Fruit fly (Drosophila melanogaster): Measurements from ENCODE around the gene CG9377.
A peak's percentile ranks its signal among the peaks of the same experiment; 100 is the strongest.

Gene CG9377

dm6 chr2L:13373435-13374242 lies 12.3 kb upstream of the CG9377 start, which contains the start of the genes Bdp1 and CG6565 (continued):
- TF ChIP-seq H15 (GFP tag; IDR thresholded peaks at IDR 0.05) = peak; percentile 93
- TF ChIP-seq vfl (GFP tag; optimal IDR thresholded peaks at IDR 0.05) = peak; percentile 97
- peak; percentile 90 for TF ChIP-seq CG6654 (GFP tag; optimal IDR thresholded peaks at IDR 0.05)
- TF ChIP-seq corto (GFP tag; optimal IDR thresholded peaks at IDR 0.05) = peak; percentile 83
- peak; percentile 96 for TF ChIP-seq Dek (tag; optimal IDR thresholded peaks at IDR 0.05)
- peak; percentile 85 for TF ChIP-seq CG5180 (GFP tag; optimal IDR thresholded peaks at IDR 0.05)
- TF ChIP-seq tup (GFP tag; optimal IDR thresholded peaks at IDR 0.05) = peak; percentile 94
- peak; percentile 92 for TF ChIP-seq CG12299 (tag; optimal IDR thresholded peaks at IDR 0.05)
- TF ChIP-seq nerfin-1 (tag; optimal IDR thresholded peaks at IDR 0.05) = peak; percentile 92
- TF ChIP-seq ara (GFP tag; IDR thresholded peaks at IDR 0.05) = peak; percentile 92
- TF ChIP-seq Lim3 (GFP tag; IDR thresholded peaks at IDR 0.05) = peak; percentile 84
- TF ChIP-seq CG9727 (GFP tag; optimal IDR thresholded peaks at IDR 0.05) = peak; percentile 99
- peak; percentile 99 for TF ChIP-seq mam (GFP tag; optimal IDR thresholded peaks at IDR 0.05)
- peak; percentile 98 for TF ChIP-seq cato (GFP tag; optimal IDR thresholded peaks at IDR 0.05; ENCODE audit: borderline replicate concordance)
- TF ChIP-seq ac (GFP tag; optimal IDR thresholded peaks at IDR 0.05) = peak; percentile 84
- peak; percentile 88 for TF ChIP-seq CG32767 (GFP tag; IDR thresholded peaks at IDR 0.05)
- TF ChIP-seq en (GFP tag; optimal IDR thresholded peaks at IDR 0.05) = peak; percentile 94
- peak; percentile 98 for TF ChIP-seq Bteb2 (GFP tag; optimal IDR thresholded peaks at IDR 0.05)
- no peak for TF ChIP-seq h (optimal IDR thresholded peaks at IDR 0.05)
- TF ChIP-seq pita (GFP tag; optimal IDR thresholded peaks at IDR 0.05) = no peak
- TF ChIP-seq CG14667 (GFP tag; IDR thresholded peaks at IDR 0.05) = peak; percentile 91
- TF ChIP-seq CG5953 (GFP tag; IDR thresholded peaks at IDR 0.05) = peak; percentile 76; the same call in 1 of the 2 replicates
- peak; percentile 65; the same call in 1 of the 2 replicates for TF ChIP-seq CG16779 (GFP tag; IDR thresholded peaks at IDR 0.05)
- TF ChIP-seq CG11456 (GFP tag; IDR thresholded peaks at IDR 0.05) = peak; percentile 93
- peak; percentile 97 for TF ChIP-seq CG6272 (GFP tag; IDR thresholded peaks at IDR 0.05)
- TF ChIP-seq Atf3 (GFP tag; optimal IDR thresholded peaks at IDR 0.05) = peak; percentile 98
- TF ChIP-seq CG17568 (GFP tag; optimal IDR thresholded peaks at IDR 0.05) = no peak
- TF ChIP-seq NC2β (GFP tag; optimal IDR thresholded peaks at IDR 0.05) = peak; percentile 97
- TF ChIP-seq CG11560 (tag; IDR thresholded peaks at IDR 0.05) = peak; percentile 91
- peak; percentile 96 for TF ChIP-seq CG33557 (GFP tag; optimal IDR thresholded peaks at IDR 0.05)
- peak; percentile 93 for TF ChIP-seq emc (GFP tag; optimal IDR thresholded peaks at IDR 0.05)
- peak; percentile 78 for TF ChIP-seq sim (GFP tag; IDR thresholded peaks at IDR 0.05)
- no peak for TF ChIP-seq vnd (GFP tag; IDR thresholded peaks at IDR 0.05; ENCODE audit: partially characterized antibody)
- peak; percentile 96 for TF ChIP-seq btn (GFP tag; optimal IDR thresholded peaks at IDR 0.05)
- TF ChIP-seq CG8944 (GFP tag; optimal IDR thresholded peaks at IDR 0.05) = peak; percentile 99
- TF ChIP-seq CG2120 (GFP tag; optimal IDR thresholded peaks at IDR 0.05) = peak; percentile 99
- 0 out of 3 replicates have a peak, but pooled peaks have one; percentile 35 for TF ChIP-seq CG16813 (GFP tag; IDR thresholded peaks at IDR 0.05; ENCODE audit: partially characterized antibody)
- peak; percentile 79 for TF ChIP-seq MESR4 (GFP tag; optimal IDR thresholded peaks at IDR 0.05)
- TF ChIP-seq mld (GFP tag; IDR thresholded peaks at IDR 0.05; ENCODE audit: partially characterized antibody) = no peak
- peak; percentile 48; the same call in 1 of the 2 replicates for TF ChIP-seq CG4360 (GFP tag; IDR thresholded peaks at IDR 0.05)
- TF ChIP-seq Gug (GFP tag; IDR thresholded peaks at IDR 0.05) = peak; percentile 98
- peak; percentile 99 for TF ChIP-seq Hsf (GFP tag; optimal IDR thresholded peaks at IDR 0.05)
- peak; percentile 91 for TF ChIP-seq CG6254 (GFP tag; optimal IDR thresholded peaks at IDR 0.05)
- TF ChIP-seq slbo (GFP tag; IDR thresholded peaks at IDR 0.05) = peak; percentile 98
- no peak for TF ChIP-seq nerfin-2 (GFP tag; IDR thresholded peaks at IDR 0.05; ENCODE audit: partially characterized antibody)
- no peak for TF ChIP-seq D (optimal IDR thresholded peaks at IDR 0.05)
- peak; percentile 96 for TF ChIP-seq D (GFP tag; optimal IDR thresholded peaks at IDR 0.05)
- peak; percentile 93 for TF ChIP-seq zf30C (GFP tag; optimal IDR thresholded peaks at IDR 0.05)
- TF ChIP-seq CG8359 (GFP tag; optimal IDR thresholded peaks at IDR 0.05; ENCODE audit: borderline replicate concordance) = peak; percentile 77

Measured in whole organism, embryonic.